Worm (Caenorhabditis elegans): ENCODE data around the gene clpf-1.

DNA sequence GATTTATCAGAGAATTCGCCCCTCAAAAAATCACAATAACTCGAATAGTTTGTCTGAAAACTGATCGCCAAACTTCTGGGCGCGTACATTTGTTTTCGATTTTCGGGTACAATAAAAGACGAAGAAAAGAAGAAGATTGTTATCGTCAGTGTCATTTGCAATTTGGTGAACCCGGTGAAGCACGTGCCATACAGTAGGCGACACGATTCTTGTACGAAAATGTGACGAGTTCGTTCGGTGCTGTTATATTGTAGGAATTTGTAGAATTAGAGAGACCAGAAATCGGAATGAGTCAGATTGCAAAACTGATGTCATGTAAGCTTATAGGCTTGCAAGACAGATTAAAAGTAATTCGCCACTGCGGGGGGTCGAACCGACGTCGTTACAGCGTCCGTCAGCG is 29.8 kb upstream of the clpf-1 start:
- TF ChIP-seq flt-1 (GFP tag; IDR thresholded peaks at IDR 0.05) (no peak), T22C8.4 (GFP tag; IDR thresholded peaks at IDR 0.05) (no peak), ztf-23 (GFP tag; IDR thresholded peaks at IDR 0.05) (no peak), tab-1 (GFP tag; IDR thresholded peaks at IDR 0.05) (no peak)

Data from whole organism, midembryonic.